Fruit fly (Drosophila melanogaster) whole organism, embryonic: ENCODE data around the gene Spt3.

Source experiments
- CG13123 ChIP-seq: fragments of 200-800 bp; sonication (Bioruptor generic); optimal IDR thresholded peaks from 2 replicates; lab custom pipeline; 2016; ENCODE audit warnings: missing biosample characterization, missing genetic modification characterization
- CG16863 ChIP-seq: fragments of 200-800 bp; sonication (Bioruptor generic); optimal IDR thresholded peaks from 3 replicates; lab custom pipeline; 2016; ENCODE audit warnings: missing biosample characterization, missing genetic modification characterization
- CG3163 ChIP-seq: fragments of 200-800 bp; sonication (Bioruptor generic); optimal IDR thresholded peaks from 3 replicates; lab custom pipeline; 2016; ENCODE audit warnings: missing biosample characterization, missing genetic modification characterization
- HmgZ ChIP-seq: fragments of 200-800 bp; sonication (Bioruptor generic); optimal IDR thresholded peaks from 2 replicates; lab custom pipeline; 2018; ENCODE audit warnings: missing biosample characterization, mild to moderate bottlenecking, missing genetic modification characterization
- Med ChIP-seq: fragments of 200-800 bp; sonication (Bioruptor generic); peaks from one replicate; lab custom pipeline; 2016; ENCODE audit warnings: missing biosample characterization, missing genetic modification characterization, mild to moderate bottlenecking, inconsistent platforms, moderate library complexity
- gcm ChIP-seq: fragments of 200-800 bp; sonication (Bioruptor generic); optimal IDR thresholded peaks from 2 replicates; lab custom pipeline; 2019; ENCODE audit warnings: missing biosample characterization, mild to moderate bottlenecking, missing genetic modification characterization, moderate library complexity
- grau ChIP-seq: fragments of 200-800 bp; optimal IDR thresholded peaks from 3 replicates; lab custom pipeline; 2019; ENCODE audit warnings: missing biosample characterization, mild to moderate bottlenecking, missing genetic modification characterization, moderate library complexity
- gsb-n ChIP-seq: fragments of 200-800 bp; sonication (Bioruptor generic); optimal IDR thresholded peaks from 3 replicates; lab custom pipeline; 2018; ENCODE audit warnings: missing biosample characterization, mild to moderate bottlenecking, missing genetic modification characterization
- maf-S ChIP-seq: fragments of 200-800 bp; sonication (Bioruptor generic); optimal IDR thresholded peaks from 2 replicates; lab custom pipeline; 2016; ENCODE audit warnings: missing biosample characterization, missing genetic modification characterization
- peb ChIP-seq: fragments of 200-800 bp; sonication (Bioruptor generic); IDR thresholded peaks from 2 replicates; pipeline ENCODE4 v1.3.6; 2022; ENCODE audit warnings: missing biosample characterization, missing genetic modification characterization
- pnt ChIP-seq: fragments of 200-800 bp; sonication (Bioruptor generic); optimal IDR thresholded peaks from 3 replicates; lab custom pipeline; 2016; ENCODE audit warnings: missing biosample characterization, missing genetic modification characterization
- seq ChIP-seq: fragments of 200-800 bp; sonication (Bioruptor generic); IDR thresholded peaks from 2 replicates; pipeline ENCODE4 v1.3.6; 2022; ENCODE audit warnings: missing biosample characterization, missing genetic modification characterization
- slbo ChIP-seq: fragments of 200-800 bp; sonication (Bioruptor generic); IDR thresholded peaks from 2 replicates; pipeline ENCODE4 v1.3.6; 2022; ENCODE audit warnings: missing biosample characterization, missing genetic modification characterization

DNA sequence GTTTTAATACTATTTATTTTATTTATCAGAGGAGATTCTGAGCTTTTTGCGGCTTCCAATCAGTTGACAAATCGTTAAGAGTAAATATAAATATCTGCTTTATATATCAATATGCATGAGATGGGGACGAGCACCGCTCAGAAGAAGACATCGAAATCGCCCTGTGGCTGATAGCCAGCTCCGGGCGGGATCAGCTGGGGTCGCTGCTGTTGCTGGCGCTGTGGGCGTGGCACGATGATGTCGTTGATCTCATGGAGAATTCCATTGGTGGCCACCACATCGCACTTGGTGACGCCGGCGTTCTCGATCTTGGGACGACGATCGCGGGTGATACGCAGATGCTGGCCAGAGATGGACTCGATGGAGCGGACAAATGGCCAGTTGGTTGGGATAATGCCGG is 32.1 kb upstream of the Spt3 start:
- TF ChIP-seq seq (GFP tag; lab: Robert Waterston, UW) (no peak), CG3163 (GFP tag; lab: Kevin White, UChicago) (no peak), grau (tag; lab: Kevin White, UChicago) (no peak), HmgZ (no peak), CG16863 (GFP tag; lab: Kevin White, UChicago) (no peak), maf-S (no peak), gsb-n (tag; lab: Kevin White, UChicago) (no peak), Med (GFP tag; lab: Kevin White, UChicago) (no peak), gcm (GFP tag; lab: Kevin White, UChicago) (no peak), pnt (GFP tag; lab: Kevin White, UChicago) (no peak), CG13123 (GFP tag; lab: Kevin White, UChicago) (no peak), peb (GFP tag; lab: Robert Waterston, UW) (no peak), slbo (GFP tag; lab: Robert Waterston, UW) (no peak)
